Fruit fly (Drosophila melanogaster): ENCODE measurements around the gene Ubr3.

The Ubr3 gene

DNA sequence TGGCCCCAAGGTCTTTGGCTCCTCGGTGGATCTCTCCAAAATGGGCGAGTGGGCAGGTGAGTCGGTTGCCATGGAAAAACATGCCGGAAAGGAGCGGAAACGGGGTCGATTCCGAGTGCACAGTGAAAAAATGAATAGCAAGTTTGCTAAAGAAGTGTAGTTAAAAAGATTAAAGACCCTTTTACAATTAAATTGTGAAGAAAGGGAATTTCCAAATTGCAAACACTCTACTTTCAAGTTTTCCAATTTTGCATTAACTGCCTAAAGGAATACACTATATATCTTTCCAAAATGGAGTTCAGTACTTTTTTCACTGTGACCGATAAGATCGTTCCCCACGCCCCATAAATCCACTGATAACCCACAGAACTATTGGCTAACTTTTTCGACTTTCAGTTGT, 26.2 kb upstream of the Ubr3 start (continued):
- TF ChIP-seq p53 (GFP tag; optimal IDR thresholded peaks at IDR 0.05) (no peak), CG7271 (tag; optimal IDR thresholded peaks at IDR 0.05) (no peak), al (GFP tag; IDR thresholded peaks at IDR 0.05) (no peak), CG32772 (GFP tag; IDR thresholded peaks at IDR 0.05) (no peak), klu (GFP tag; IDR thresholded peaks at IDR 0.05) (no peak), Elba2 (GFP tag; optimal IDR thresholded peaks at IDR 0.05) (no peak), CG30020 (tag; optimal IDR thresholded peaks at IDR 0.05) (no peak), CG1603 (tag; optimal IDR thresholded peaks at IDR 0.05) (no peak), CG3407 (GFP tag; optimal IDR thresholded peaks at IDR 0.05) (no peak), kah (GFP tag; optimal IDR thresholded peaks at IDR 0.05) (no peak), HLH3B (GFP tag; IDR thresholded peaks at IDR 0.05) (0 out of 2 replicates have a peak, but pooled peaks have one; percentile 25), ap (GFP tag; IDR thresholded peaks at IDR 0.05) (no peak), pum (GFP tag; optimal IDR thresholded peaks at IDR 0.05) (no peak), en (GFP tag; optimal IDR thresholded peaks at IDR 0.05) (no peak), lab (GFP tag; optimal IDR thresholded peaks at IDR 0.05) (peak; percentile 63), abd-A (tag; optimal IDR thresholded peaks at IDR 0.05) (no peak), B-H1 (GFP tag; IDR thresholded peaks at IDR 0.05) (0 out of 3 replicates have a peak, but pooled peaks have one; percentile 11), zen (tag; optimal IDR thresholded peaks at IDR 0.05) (no peak), CG4282 (GFP tag; optimal IDR thresholded peaks at IDR 0.05) (no peak), ac (GFP tag; optimal IDR thresholded peaks at IDR 0.05) (no peak), Scr (GFP tag; IDR thresholded peaks at IDR 0.05; ENCODE audit: partially characterized antibody) (no peak), pfk (GFP tag; optimal IDR thresholded peaks at IDR 0.05) (no peak), aop (GFP tag; IDR thresholded peaks at IDR 0.05) (no peak), Xrp1 (GFP tag; IDR thresholded peaks at IDR 0.05) (peak; percentile 56; the same call in 1 of the 2 replicates), zf30C (GFP tag; optimal IDR thresholded peaks at IDR 0.05) (peak; percentile 18), CG9932 (GFP tag; IDR thresholded peaks at IDR 0.05) (no peak), CG4707 (GFP tag; optimal IDR thresholded peaks at IDR 0.05) (no peak), CG2712 (tag; optimal IDR thresholded peaks at IDR 0.05) (peak; percentile 7), dan (GFP tag; IDR thresholded peaks at IDR 0.05) (no peak), CG12659 (GFP tag; optimal IDR thresholded peaks at IDR 0.05) (peak; percentile 24), nerfin-1 (tag; optimal IDR thresholded peaks at IDR 0.05) (no peak), Sry-β (GFP tag; optimal IDR thresholded peaks at IDR 0.05) (no peak), CG10366 (GFP tag; IDR thresholded peaks at IDR 0.05) (no peak), bbx (GFP tag; IDR thresholded peaks at IDR 0.05; ENCODE audit: partially characterized antibody) (no peak), sna (GFP tag; IDR thresholded peaks at IDR 0.05; ENCODE audit: partially characterized antibody) (no peak), gro (GFP tag; optimal IDR thresholded peaks at IDR 0.05) (no peak), NC2β (GFP tag; optimal IDR thresholded peaks at IDR 0.05) (no peak), CG17385 (GFP tag; optimal IDR thresholded peaks at IDR 0.05) (peak; percentile 5), ranshi (GFP tag; IDR thresholded peaks at IDR 0.05) (0 out of 2 replicates have a peak, but pooled peaks have one; percentile 36), ab (GFP tag; optimal IDR thresholded peaks at IDR 0.05) (no peak), CG13296 (GFP tag; optimal IDR thresholded peaks at IDR 0.05) (no peak), CG8359 (GFP tag; optimal IDR thresholded peaks at IDR 0.05; ENCODE audit: borderline replicate concordance) (no peak), CG17568 (GFP tag; optimal IDR thresholded peaks at IDR 0.05) (no peak), gsb-n (tag; optimal IDR thresholded peaks at IDR 0.05) (no peak), tll (GFP tag; optimal IDR thresholded peaks at IDR 0.05) (no peak), CG42726 (GFP tag; IDR thresholded peaks at IDR 0.05; ENCODE audit: partially characterized antibody) (no peak), scrt (GFP tag; optimal IDR thresholded peaks at IDR 0.05) (no peak), seq (GFP tag; IDR thresholded peaks at IDR 0.05) (peak; percentile 37; the same call in 1 of the 2 replicates), CG10979 (tag; optimal IDR thresholded peaks at IDR 0.05) (peak; percentile 16), dysf (GFP tag; IDR thresholded peaks at IDR 0.05) (peak; percentile 60)

Data from whole organism, embryonic.